Worm (Caenorhabditis elegans) whole organism, L1 larva: ENCODE data around the gene T21C12.4.

Experiments
- F16B12.6 ChIP-seq: fragments of 150-350 bp; optimal IDR thresholded peaks from 2 replicates; lab custom pipeline; 2014; ENCODE audit warnings: missing biosample characterization, missing genetic modification characterization
- Y116A8C.19 ChIP-seq: sonication (generic microtip); optimal IDR thresholded peaks from 2 replicates; lab custom pipeline; 2016; ENCODE audit warnings: missing compliant biosample characterization, missing genetic modification characterization, borderline replicate concordance
- blmp-1 ChIP-seq: fragments of 150-350 bp; optimal IDR thresholded peaks from 2 replicates; lab custom pipeline; 2014; ENCODE audit warnings: missing biosample characterization, missing genetic modification characterization
- ceh-8 ChIP-seq: fragments of 200-800 bp; sonication (Bioruptor generic); optimal IDR thresholded peaks from 2 replicates; lab custom pipeline; 2018; ENCODE audit warnings: mild to moderate bottlenecking, missing genetic modification characterization, moderate library complexity, missing compliant biosample characterization
- dpl-1 ChIP-seq, 3 experiments: fragments of 150-350 bp in 2 of 3; sonication (generic microtip) in 1 of 3; optimal IDR thresholded peaks; 2 replicates each; lab custom pipeline; 2014 to 2017; ENCODE audit warnings: missing biosample characterization in 3 of 3, missing genetic modification characterization in 3 of 3, missing genetic modification reagents in 3 of 3
- dsc-1 ChIP-seq: sonication (generic microtip); optimal IDR thresholded peaks from 2 replicates; lab custom pipeline; 2016; ENCODE audit warnings: mild to moderate bottlenecking, missing genetic modification characterization, missing compliant biosample characterization
- efl-1 ChIP-seq, 4 experiments: fragments of 150-350 bp; optimal IDR thresholded peaks in 3 of 4; peaks in 1 of 4; 1 replicate in 1 of 4; 2 replicates in 3 of 4; lab custom pipeline; 2014; ENCODE audit warnings: missing biosample characterization in 2 of 4, missing genetic modification characterization in 2 of 4, missing genetic modification reagents in 2 of 4
- efl-3 ChIP-seq: fragments of 200-800 bp; sonication (Bioruptor generic); optimal IDR thresholded peaks from 2 replicates; lab custom pipeline; 2018; ENCODE audit warnings: mild to moderate bottlenecking, missing genetic modification characterization, missing compliant biosample characterization
- egl-13 ChIP-seq: sonication (generic microtip); optimal IDR thresholded peaks from 2 replicates; lab custom pipeline; 2016; ENCODE audit warnings: missing genotype, missing genetic modification reagents, missing genetic modification characterization, missing compliant biosample characterization
- elt-3 ChIP-seq, 6 experiments: fragments of 150-350 bp in 1 of 6; sonication (generic microtip); optimal IDR thresholded peaks; 2 replicates each; lab custom pipeline; 2017 to 2018; ENCODE audit warnings: missing biosample characterization in 6 of 6, missing genetic modification characterization in 6 of 6, inconsistent platforms in 1 of 6
- ets-5 ChIP-seq: fragments of 200-800 bp; sonication (Bioruptor generic); IDR thresholded peaks from 2 replicates; pipeline ENCODE4 v1.3.6; 2022; ENCODE audit warnings: missing genetic modification characterization, missing compliant biosample characterization
- fkh-8 ChIP-seq: sonication (generic microtip); optimal IDR thresholded peaks from 2 replicates; lab custom pipeline; 2016; ENCODE audit warnings: mild to moderate bottlenecking, missing genetic modification characterization, missing compliant biosample characterization
- fos-1 ChIP-seq: fragments of 150-350 bp; optimal IDR thresholded peaks from 2 replicates; lab custom pipeline; 2014; ENCODE audit warnings: missing biosample characterization, missing genetic modification characterization
- hlh-17 ChIP-seq: fragments of 200-800 bp; sonication (Bioruptor generic); optimal IDR thresholded peaks from 2 replicates; lab custom pipeline; 2018; ENCODE audit warnings: missing genetic modification characterization, mild to moderate bottlenecking, missing compliant biosample characterization, moderate library complexity, borderline replicate concordance
- hpl-2 ChIP-seq: fragments of 150-350 bp; optimal IDR thresholded peaks from 2 replicates; lab custom pipeline; 2014; ENCODE audit warnings: missing biosample characterization, missing genetic modification reagents, missing genetic modification characterization
- lin-14 ChIP-seq: fragments of 200-800 bp; sonication (Bioruptor generic); optimal IDR thresholded peaks from 2 replicates; lab custom pipeline; 2018; ENCODE audit warnings: mild to moderate bottlenecking, missing genetic modification characterization, moderate library complexity, missing compliant biosample characterization
- lsy-2 ChIP-seq, 2 experiments: fragments of 150-350 bp; optimal IDR thresholded peaks; 2 replicates each; lab custom pipeline; 2014; ENCODE audit warnings: missing biosample characterization in 2 of 2, missing genetic modification characterization in 2 of 2
- mab-9 ChIP-seq: fragments of 200-800 bp; sonication (Bioruptor generic); IDR thresholded peaks from 2 replicates; pipeline ENCODE4 v1.3.6; 2022; ENCODE audit warnings: missing genetic modification reagents, missing genetic modification characterization, missing compliant biosample characterization
- mef-2 ChIP-seq: fragments of 150-350 bp; optimal IDR thresholded peaks from 2 replicates; lab custom pipeline; 2014; ENCODE audit warnings: missing biosample characterization, missing genetic modification characterization
- mep-1 ChIP-seq: fragments of 150-350 bp; optimal IDR thresholded peaks from 2 replicates; lab custom pipeline; 2014; ENCODE audit warnings: missing biosample characterization, missing genetic modification characterization
- nhr-20 ChIP-seq: sonication (generic microtip); optimal IDR thresholded peaks from 2 replicates; lab custom pipeline; 2016; ENCODE audit warnings: mild to moderate bottlenecking, missing genetic modification characterization, missing compliant biosample characterization
- nhr-47 ChIP-seq: sonication (generic microtip); optimal IDR thresholded peaks from 2 replicates; lab custom pipeline; 2016; ENCODE audit warnings: mild to moderate bottlenecking, missing genetic modification characterization, moderate library complexity, missing compliant biosample characterization
- nhr-71 ChIP-seq: sonication (generic microtip); optimal IDR thresholded peaks from 2 replicates; lab custom pipeline; 2016; ENCODE audit warnings: mild to moderate bottlenecking, missing genetic modification characterization, moderate library complexity, missing compliant biosample characterization
- nhr-76 ChIP-seq: sonication (generic microtip); optimal IDR thresholded peaks from 2 replicates; lab custom pipeline; 2017; ENCODE audit warnings: missing biosample characterization, missing genetic modification characterization
- nhr-85 ChIP-seq: sonication (generic microtip); peaks from one replicate; lab custom pipeline; 2016; ENCODE audit warnings: missing genetic modification characterization, inconsistent platforms, missing compliant biosample characterization
- nhr-90 ChIP-seq: sonication (generic microtip); optimal IDR thresholded peaks from 2 replicates; lab custom pipeline; 2016; ENCODE audit warnings: mild to moderate bottlenecking, missing genetic modification characterization, missing compliant biosample characterization; ENCODE audit not compliant: poor library complexity
- rnt-1 ChIP-seq: sonication (generic microtip); optimal IDR thresholded peaks from 2 replicates; lab custom pipeline; 2016; ENCODE audit warnings: mild to moderate bottlenecking, missing genetic modification characterization, moderate library complexity, missing compliant biosample characterization
- snpc-4 ChIP-seq: fragments of 150-350 bp; optimal IDR thresholded peaks from 2 replicates; lab custom pipeline; 2014; ENCODE audit warnings: missing biosample characterization, missing genetic modification characterization
- snu-23 ChIP-seq: sonication (generic microtip); optimal IDR thresholded peaks from 2 replicates; lab custom pipeline; 2016; ENCODE audit warnings: missing genetic modification characterization, missing compliant biosample characterization
- sox-4 ChIP-seq: sonication (generic microtip); optimal IDR thresholded peaks from 2 replicates; lab custom pipeline; 2016; ENCODE audit warnings: missing genetic modification characterization, missing compliant biosample characterization
- sptf-1 ChIP-seq: fragments of 150-350 bp; optimal IDR thresholded peaks from 2 replicates; lab custom pipeline; 2014; ENCODE audit warnings: missing biosample characterization, missing genetic modification characterization
- swsn-7 ChIP-seq: sonication (generic microtip); optimal IDR thresholded peaks from 2 replicates; lab custom pipeline; 2016; ENCODE audit warnings: missing genetic modification characterization, missing compliant biosample characterization
- tlp-1 ChIP-seq: fragments of 150-350 bp; optimal IDR thresholded peaks from 2 replicates; lab custom pipeline; 2014; ENCODE audit warnings: missing biosample characterization, missing genetic modification characterization
- unc-130 ChIP-seq: fragments of 150-350 bp; optimal IDR thresholded peaks from 2 replicates; lab custom pipeline; 2017; ENCODE audit warnings: missing biosample characterization, missing genetic modification characterization, inconsistent platforms
- unc-86 ChIP-seq: sonication (generic microtip); optimal IDR thresholded peaks from 2 replicates; lab custom pipeline; 2016; ENCODE audit warnings: missing genetic modification characterization, missing compliant biosample characterization
- unc-98 ChIP-seq: fragments of 200-800 bp; sonication (Bioruptor generic); IDR thresholded peaks from 2 replicates; pipeline ENCODE4 v1.3.6; 2022; ENCODE audit warnings: missing genetic modification characterization, missing compliant biosample characterization
- xbp-1 ChIP-seq: sonication (generic microtip); optimal IDR thresholded peaks from 2 replicates; lab custom pipeline; 2016; ENCODE audit warnings: missing genetic modification characterization, missing compliant biosample characterization
- zag-1 ChIP-seq: fragments of 150-350 bp; optimal IDR thresholded peaks from 2 replicates; lab custom pipeline; 2014; ENCODE audit warnings: missing biosample characterization, missing genetic modification characterization

T21C12.4 gene

DNA sequence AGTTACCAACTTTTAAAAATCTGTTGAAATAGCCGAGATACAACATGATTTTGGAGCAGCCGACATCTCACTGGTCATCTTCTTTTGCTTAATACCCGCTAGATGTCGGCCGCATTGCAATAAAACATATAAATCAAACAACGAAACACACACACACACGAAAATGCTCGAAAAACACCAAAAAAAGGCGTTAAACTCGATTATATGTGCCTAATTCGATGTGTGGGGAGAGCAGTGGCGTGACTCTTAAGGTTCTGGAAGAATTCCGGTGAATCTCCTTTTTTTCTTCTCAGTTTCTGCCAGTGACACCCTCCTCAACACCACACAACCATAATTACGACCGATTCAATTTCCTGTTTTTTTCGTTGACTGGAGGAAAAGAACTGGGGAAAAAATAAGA is 22.4 kb upstream of the T21C12.4 start:
- TF ChIP-seq snpc-4 (tag; lab: Kevin White, UChicago), result peak; percentile 19
- TF ChIP-seq hlh-17, result no peak
- peak; percentile 41 for TF ChIP-seq lin-14 (GFP tag; lab: Kevin White, UChicago)
- no peak for TF ChIP-seq efl-1 (optimal IDR thresholded peaks at IDR 0.05; lab: Kevin White, UChicago)
- TF ChIP-seq efl-1 (GFP tag; optimal IDR thresholded peaks at IDR 0.05 in 1 of 2; lab: Kevin White, UChicago), result peak in 1 of 2 experiments; percentile 74

DNA sequence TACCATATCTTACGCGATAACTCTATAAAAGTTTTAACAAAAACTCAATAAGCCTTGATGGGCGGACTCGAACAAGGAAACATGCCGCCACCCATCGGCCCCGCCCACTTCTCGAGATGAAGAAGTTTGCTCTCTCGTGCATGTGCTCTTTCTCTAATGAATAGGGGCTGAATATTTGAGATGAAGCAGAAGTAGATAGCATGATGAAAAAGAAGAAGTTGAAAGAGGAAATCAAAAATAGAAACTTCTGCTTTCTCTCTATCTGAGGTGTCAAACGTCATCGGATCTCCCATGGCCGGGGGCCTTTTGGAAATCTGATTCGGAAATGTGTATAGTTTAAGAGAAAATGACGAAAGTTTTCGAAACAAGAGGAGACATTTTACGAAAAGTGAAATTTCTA is 21.1 kb upstream of the T21C12.4 start:
- TF ChIP-seq sptf-1 (tag; lab: Kevin White, UChicago) (no peak), mef-2 (no peak), efl-3 (no peak), dpl-1 (GFP tag; optimal IDR thresholded peaks at IDR 0.05; lab: Kevin White, UChicago) (no peak), rnt-1 (tag; lab: Kevin White, UChicago) (no peak), lin-14 (GFP tag; lab: Kevin White, UChicago) (peak; percentile 57), snpc-4 (tag; lab: Kevin White, UChicago) (no peak), unc-86 (tag; lab: Kevin White, UChicago) (peak; percentile 41), sox-4 (tag; lab: Kevin White, UChicago) (no peak), mep-1 (tag; lab: Kevin White, UChicago) (no peak), tlp-1 (tag; lab: Kevin White, UChicago) (no peak), nhr-47 (tag; lab: Kevin White, UChicago) (no peak), nhr-90 (tag; lab: Kevin White, UChicago) (no peak), F16B12.6 (tag; lab: Kevin White, UChicago) (no peak), mab-9 (GFP tag; lab: Robert Waterston, UW) (no peak), egl-13 (tag; lab: Kevin White, UChicago) (peak; percentile 76), nhr-71 (tag; lab: Kevin White, UChicago) (peak; percentile 22), fos-1 (tag; lab: Kevin White, UChicago) (no peak), fkh-8 (tag; lab: Kevin White, UChicago) (peak; percentile 9)

DNA sequence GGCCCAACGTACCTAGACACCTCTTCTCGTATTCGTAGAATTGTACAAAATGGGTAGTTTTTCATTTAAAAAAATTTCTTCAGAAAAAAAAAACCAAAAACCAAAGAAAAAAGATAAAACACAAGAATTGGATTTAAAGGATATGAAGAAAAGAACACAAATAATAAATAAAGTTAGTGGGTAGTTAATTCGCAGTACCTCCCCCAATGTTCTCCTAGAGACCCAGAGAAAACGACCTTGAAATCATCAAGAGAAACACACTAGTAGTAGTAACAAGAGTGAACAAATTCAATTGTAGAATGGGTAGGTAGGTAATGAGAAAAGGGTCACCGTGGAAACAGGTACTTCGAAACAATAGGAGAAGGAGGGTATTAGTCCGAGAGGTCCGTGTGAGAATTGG is 20.0 kb upstream of the T21C12.4 start:
- TF ChIP-seq blmp-1 (tag; lab: Kevin White, UChicago), result peak; percentile 10
- TF ChIP-seq nhr-85 (tag; lab: Kevin White, UChicago), result peak; percentile 65
- no peak for TF ChIP-seq lsy-2 (tag; optimal IDR thresholded peaks at IDR 0.05; lab: Kevin White, UChicago)
- TF ChIP-seq mep-1 (tag; lab: Kevin White, UChicago), result peak; percentile 56
- peak; percentile 76 for TF ChIP-seq lin-14 (GFP tag; lab: Kevin White, UChicago)
- no peak for TF ChIP-seq dsc-1 (tag; lab: Kevin White, UChicago)
- peak; percentile 26 for TF ChIP-seq nhr-20 (tag; lab: Kevin White, UChicago)
- TF ChIP-seq snu-23, result peak; percentile 41

DNA sequence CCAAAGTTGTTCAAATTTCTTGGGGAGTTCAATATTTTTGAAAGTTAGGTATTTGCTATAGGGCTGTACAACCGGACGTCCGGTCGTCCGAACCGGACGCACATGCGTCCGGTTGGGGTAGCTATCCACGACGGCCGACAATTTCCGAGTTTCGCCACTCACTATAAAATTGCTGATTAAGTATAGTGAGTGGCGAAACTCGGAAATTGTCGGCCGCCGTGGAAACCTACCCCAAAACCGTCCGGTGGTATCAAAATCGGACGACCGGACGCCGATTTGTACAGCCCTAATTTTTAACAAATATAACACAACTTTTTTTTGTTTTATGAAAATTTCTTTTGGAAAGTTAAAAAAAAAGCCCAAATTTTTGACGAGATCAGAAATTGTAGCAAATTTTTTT is 18.5 kb upstream of the T21C12.4 start:
- peak; percentile 4 for TF ChIP-seq snpc-4 (tag; lab: Kevin White, UChicago)
- TF ChIP-seq, all 84 proteins: peak for 1; not testable (repeated sequence) for 83

DNA sequence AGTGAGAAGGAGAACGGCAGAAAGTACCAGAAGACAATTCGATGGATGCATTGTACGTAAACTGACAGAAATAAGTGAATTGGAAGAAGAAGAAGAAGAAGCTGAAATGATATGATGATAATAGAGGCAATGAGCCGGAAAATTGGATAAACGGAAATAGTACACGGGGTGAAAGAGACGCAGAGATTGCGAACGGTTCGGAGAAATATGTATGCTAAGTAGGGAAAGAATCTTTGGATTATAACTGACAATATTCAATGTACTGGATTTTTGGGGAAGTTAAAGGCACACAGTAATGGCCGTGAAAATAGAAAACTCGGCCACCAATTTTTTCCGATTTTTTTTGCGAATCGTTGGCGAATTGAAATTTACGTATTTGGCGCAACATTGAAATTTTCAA is 17.5 kb upstream of the T21C12.4 start, which contains the start of gene Y45F3A.4:
Y45F3A.4 (minus strand) TSS at position 101 of the 400 bp plus-strand sequence.
- TF ChIP-seq egl-13 (tag; lab: Kevin White, UChicago) (no peak), efl-1 (optimal IDR thresholded peaks at IDR 0.05; lab: Kevin White, UChicago) (no peak), efl-1 (GFP tag; optimal IDR thresholded peaks at IDR 0.05 in 1 of 2; lab: Kevin White, UChicago) (peak in 1 of 2 experiments; percentile 52)

DNA sequence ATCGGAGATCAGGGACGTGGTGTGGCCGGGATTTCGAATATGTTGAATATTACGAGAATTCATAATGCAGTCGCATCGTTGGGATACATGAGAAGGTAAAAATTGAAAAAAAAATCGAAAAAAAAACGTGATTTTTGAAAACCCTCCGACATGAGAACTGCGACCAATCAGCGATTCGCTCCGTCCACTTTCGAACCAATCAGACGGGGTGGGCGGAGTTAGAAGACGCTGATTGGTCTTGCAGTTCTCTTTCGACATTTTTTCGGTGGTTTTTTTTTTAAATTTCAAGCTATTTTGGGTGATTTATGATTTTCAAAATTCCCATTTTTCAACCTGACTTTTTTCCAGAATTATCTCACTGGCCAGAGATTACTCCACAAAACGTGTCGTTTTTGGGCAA is 11.4 kb upstream of the T21C12.4 start:
- TF ChIP-seq nhr-90 (tag; lab: Kevin White, UChicago), result no peak
- TF ChIP-seq ceh-8 (GFP tag; lab: Kevin White, UChicago), result no peak
- no peak for TF ChIP-seq Y116A8C.19 (tag; lab: Kevin White, UChicago)
- TF ChIP-seq hpl-2, result no peak
- TF ChIP-seq nhr-85 (tag; lab: Kevin White, UChicago), result no peak
- no peak for TF ChIP-seq xbp-1 (tag; lab: Kevin White, UChicago)
- no peak for TF ChIP-seq lin-14 (GFP tag; lab: Kevin White, UChicago)
- no peak for TF ChIP-seq nhr-71 (tag; lab: Kevin White, UChicago)
- no peak for TF ChIP-seq swsn-7 (tag; lab: Kevin White, UChicago)
- no peak for TF ChIP-seq snpc-4 (tag; lab: Kevin White, UChicago)
- TF ChIP-seq hlh-17, result no peak
- TF ChIP-seq elt-3 (tag; optimal IDR thresholded peaks at IDR 0.05; lab: Kevin White, UChicago), result no peak
- TF ChIP-seq mab-9 (GFP tag; lab: Robert Waterston, UW), result no peak
- TF ChIP-seq unc-130, result no peak
- TF ChIP-seq zag-1 (tag; lab: Kevin White, UChicago), result no peak
- no peak for TF ChIP-seq nhr-76 (tag; lab: Kevin White, UChicago)
- TF ChIP-seq unc-98, result no peak
- TF ChIP-seq ets-5, result no peak
